Worm (Caenorhabditis elegans) whole organism, mixed stage, embryonic: ENCODE results near the gene ZK1055.4.

ENCODE experiments used
- drap-1 ChIP-seq: fragments of 200-800 bp; sonication (Bioruptor generic); optimal IDR thresholded peaks from 3 replicates; lab custom pipeline; 2018; ENCODE audit warnings: mild to moderate bottlenecking, missing genetic modification characterization, missing compliant biosample characterization
- elt-3 ChIP-seq: fragments of 150-350 bp; optimal IDR thresholded peaks from 2 replicates; lab custom pipeline; 2014; ENCODE audit warnings: missing biosample characterization, missing genetic modification characterization
- nhr-12 ChIP-seq: fragments of 150-350 bp; optimal IDR thresholded peaks from 2 replicates; lab custom pipeline; 2014; ENCODE audit warnings: missing biosample characterization, missing genetic modification characterization
- ztf-11 ChIP-seq: fragments of 150-350 bp; optimal IDR thresholded peaks from 2 replicates; lab custom pipeline; 2014; ENCODE audit warnings: missing biosample characterization, missing genetic modification characterization

DNA sequence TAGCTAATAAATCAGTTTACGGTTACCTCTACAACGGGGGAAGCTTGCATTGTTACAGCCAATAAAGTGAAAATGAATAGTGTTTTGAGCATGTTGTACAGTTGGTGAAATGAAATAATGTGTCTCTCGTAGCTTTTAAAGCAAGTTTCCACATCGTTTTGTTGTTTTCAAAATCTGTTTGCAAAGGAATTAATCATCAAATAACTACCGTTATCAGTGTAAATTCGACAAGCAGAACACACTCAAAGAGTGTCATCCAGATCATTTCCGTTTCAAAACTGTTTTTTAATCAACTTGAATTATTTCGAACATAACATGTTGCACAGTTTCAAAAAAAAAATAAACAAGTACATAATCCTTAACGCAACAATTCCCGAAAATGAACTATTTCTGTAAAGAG lies 24.8 kb upstream of the ZK1055.4 start, which contains the start of gene spp-27:
- TF ChIP-seq ztf-11 (tag; lab: Kevin White, UChicago) (no peak), drap-1 (GFP tag; lab: Kevin White, UChicago) (no peak), nhr-12 (tag; lab: Kevin White, UChicago) (no peak), elt-3 (tag; lab: Kevin White, UChicago) (no peak)
